Worm (Caenorhabditis elegans) whole organism, L4 larva: ENCODE data around the gene skr-14.

ENCODE experiments used
- F10B5.3 ChIP-seq: sonication (generic microtip); optimal IDR thresholded peaks from 2 replicates; lab custom pipeline; 2016; ENCODE audit warnings: mild to moderate bottlenecking, missing genetic modification characterization, missing compliant biosample characterization
- Y48G9A.11 ChIP-seq: fragments of 200-800 bp; sonication (Bioruptor generic); IDR thresholded peaks from 2 replicates; pipeline ENCODE4 v1.3.6; 2022; ENCODE audit warnings: missing genetic modification reagents, missing genetic modification characterization, missing compliant biosample characterization
- aha-1 ChIP-seq: fragments of 150-350 bp; peaks from one replicate; lab custom pipeline; 2014; ENCODE audit warnings: missing biosample characterization, missing genetic modification characterization
- arid-1 ChIP-seq: fragments of 200-800 bp; sonication (Bioruptor generic); conservative IDR thresholded peaks from 2 replicates; pipeline ENCODE4 v1.3.6; 2022; ENCODE audit warnings: missing genetic modification reagents, missing genetic modification characterization, missing compliant biosample characterization
- ceh-62 ChIP-seq: sonication (generic microtip); optimal IDR thresholded peaks from 2 replicates; lab custom pipeline; 2017; ENCODE audit warnings: missing biosample characterization, missing genetic modification characterization
- ceh-82 ChIP-seq: sonication (generic microtip); optimal IDR thresholded peaks from 2 replicates; lab custom pipeline; 2017; ENCODE audit warnings: missing biosample characterization, missing genetic modification characterization
- ces-1 ChIP-seq: fragments of 150-350 bp; sonication (generic microtip); optimal IDR thresholded peaks from 4 replicates; lab custom pipeline; 2014; ENCODE audit warnings: missing biosample characterization, missing genetic modification reagents, missing genetic modification characterization
- ctbp-1 ChIP-seq: fragments of 200-800 bp; sonication (Bioruptor generic); IDR thresholded peaks from 2 replicates; pipeline ENCODE4 v1.3.6; 2022; ENCODE audit warnings: missing genetic modification reagents, missing genetic modification characterization, missing compliant biosample characterization
- dmd-8 ChIP-seq: fragments of 200-800 bp; sonication (Bioruptor generic); IDR thresholded peaks from 2 replicates; pipeline ENCODE4 v1.3.6; 2022; ENCODE audit warnings: missing genetic modification characterization, missing compliant biosample characterization
- dmd-9 ChIP-seq: fragments of 200-800 bp; sonication (Bioruptor generic); IDR thresholded peaks from 2 replicates; pipeline ENCODE4 v1.3.6; 2022; ENCODE audit warnings: missing genetic modification reagents, missing genetic modification characterization, missing compliant biosample characterization
- gei-8 ChIP-seq: fragments of 200-800 bp; sonication (Bioruptor generic); optimal IDR thresholded peaks from 2 replicates; lab custom pipeline; 2018; ENCODE audit warnings: mild to moderate bottlenecking, missing genetic modification characterization, missing compliant biosample characterization
- lim-7 ChIP-seq: fragments of 200-800 bp; sonication (Bioruptor generic); IDR thresholded peaks from 2 replicates; pipeline ENCODE4 v1.3.6; 2022; ENCODE audit warnings: missing genetic modification characterization, missing compliant biosample characterization
- lin-13 ChIP-seq: fragments of 150-350 bp; optimal IDR thresholded peaks from 2 replicates; lab custom pipeline; 2014; ENCODE audit warnings: missing biosample characterization, missing genetic modification reagents, missing genetic modification characterization
- mxl-2 ChIP-seq: fragments of 200-800 bp; sonication (Bioruptor generic); conservative IDR thresholded peaks from 2 replicates; pipeline ENCODE4 v1.3.6; 2022; ENCODE audit warnings: missing genetic modification reagents, missing genetic modification characterization, missing compliant biosample characterization
- mxl-3 ChIP-seq: fragments of 200-800 bp; sonication (Bioruptor generic); optimal IDR thresholded peaks from 2 replicates; lab custom pipeline; 2018; ENCODE audit warnings: mild to moderate bottlenecking, missing genetic modification characterization, missing compliant biosample characterization
- nhr-25 ChIP-seq: sonication (generic microtip); optimal IDR thresholded peaks from 2 replicates; lab custom pipeline; 2017; ENCODE audit warnings: missing genetic modification characterization, mild to moderate bottlenecking, missing compliant biosample characterization, antibody characterized with exemption, moderate library complexity, borderline replicate concordance; ENCODE audit not compliant: insufficient read depth
- nhr-41 ChIP-seq: fragments of 200-800 bp; sonication (Bioruptor generic); IDR thresholded peaks from 2 replicates; pipeline ENCODE4 v1.3.6; 2022; ENCODE audit warnings: missing genetic modification reagents, missing genetic modification characterization, missing compliant biosample characterization
- nhr-76 ChIP-seq: fragments of 150-350 bp; optimal IDR thresholded peaks from 2 replicates; lab custom pipeline; 2014; ENCODE audit warnings: missing biosample characterization, missing genetic modification characterization
- php-3 ChIP-seq: fragments of 200-800 bp; sonication (Bioruptor generic); IDR thresholded peaks from 2 replicates; pipeline ENCODE4 v1.3.6; 2022; ENCODE audit warnings: missing genetic modification reagents, missing genetic modification characterization, missing compliant biosample characterization
- set-16 ChIP-seq: fragments of 200-800 bp; sonication (Bioruptor generic); IDR thresholded peaks from 2 replicates; pipeline ENCODE4 v1.3.6; 2022; ENCODE audit warnings: missing genetic modification reagents, missing genetic modification characterization, missing compliant biosample characterization
- snpc-1.2 ChIP-seq: fragments of 200-800 bp; sonication (Bioruptor generic); IDR thresholded peaks from 2 replicates; pipeline ENCODE4 v1.3.6; 2022; ENCODE audit warnings: missing genetic modification reagents, missing genetic modification characterization, missing compliant biosample characterization
- snpc-4 ChIP-seq: fragments of 150-350 bp; optimal IDR thresholded peaks from 2 replicates; lab custom pipeline; 2014; ENCODE audit warnings: missing biosample characterization, missing genetic modification characterization
- tag-97 ChIP-seq: fragments of 200-800 bp; sonication (Bioruptor generic); IDR thresholded peaks from 2 replicates; pipeline ENCODE4 v1.3.6; 2022; ENCODE audit warnings: missing genetic modification characterization, missing compliant biosample characterization
- unc-130 ChIP-seq: sonication (generic microtip); optimal IDR thresholded peaks from 2 replicates; lab custom pipeline; 2016; ENCODE audit warnings: missing genetic modification reagents, missing genetic modification characterization, missing compliant biosample characterization
- unc-62 ChIP-seq, 3 experiments: fragments of 150-350 bp in 1 of 3; sonication (generic microtip); optimal IDR thresholded peaks in 2 of 3; peaks in 1 of 3; 1 replicate in 1 of 3; 2 replicates in 2 of 3; lab custom pipeline; 2014 to 2017; ENCODE audit warnings: missing biosample characterization in 3 of 3, missing genetic modification characterization in 3 of 3, missing genetic modification reagents in 3 of 3, missing genotype in 1 of 3
- zfp-2 ChIP-seq: sonication (generic microtip); optimal IDR thresholded peaks from 2 replicates; lab custom pipeline; 2016; ENCODE audit warnings: mild to moderate bottlenecking, missing genetic modification characterization, missing compliant biosample characterization
- zfp-3 ChIP-seq: fragments of 200-800 bp; sonication (Bioruptor generic); conservative IDR thresholded peaks from 2 replicates; pipeline ENCODE4 v1.3.6; 2022; ENCODE audit warnings: missing genetic modification reagents, missing genetic modification characterization, missing compliant biosample characterization
- ztf-11 ChIP-seq: fragments of 150-350 bp; optimal IDR thresholded peaks from 2 replicates; lab custom pipeline; 2014; ENCODE audit warnings: missing biosample characterization, missing genetic modification characterization

skr-14 gene

ce11 chrV:4410643-4411042 lies 10.7 kb downstream of the skr-14 start, which contains the start of gene Y47D7A.3:
TSS of gene Y47D7A.3 (plus strand) at chrV:4410943.
- TF ChIP-seq aha-1 (tag; lab: Kevin White, UChicago) (no peak), tag-97 (no peak), ctbp-1 (GFP tag; lab: Robert Waterston, UW) (no peak), snpc-1.2 (GFP tag; lab: Robert Waterston, UW) (no peak), ztf-11 (no peak), unc-130 (GFP tag; lab: Kevin White, UChicago) (no peak), mxl-3 (GFP tag; lab: Kevin White, UChicago) (no peak)

- TF ChIP-seq Y48G9A.11 (GFP tag; lab: Robert Waterston, UW) = no peak
- peak; percentile 9 for TF ChIP-seq aha-1 (tag; lab: Kevin White, UChicago)
- no peak for TF ChIP-seq zfp-3 (GFP tag; lab: Robert Waterston, UW)
These were observed 13.9 kb downstream of the skr-14 start, which contains the start of gene nhr-118 for ce11 chrV:4407519-4407918. TSS of gene nhr-118 (plus strand) at chrV:4407819.

ce11 chrV:4401865-4402264 lies 19.5 kb downstream of the skr-14 start, which contains the start of gene F13A2.5:
TSS of gene F13A2.5 (minus strand) at chrV:4401965.
- TF ChIP-seq tag-97 (no peak), arid-1 (no peak), aha-1 (tag; lab: Kevin White, UChicago) (peak; percentile 1), zfp-3 (GFP tag; lab: Robert Waterston, UW) (no peak)

- no peak for TF ChIP-seq nhr-76 (tag; lab: Kevin White, UChicago)
- no peak for TF ChIP-seq gei-8
- TF ChIP-seq zfp-2 (tag; lab: Kevin White, UChicago) = no peak
- TF ChIP-seq arid-1 = no peak
- TF ChIP-seq mxl-2 (GFP tag; lab: Robert Waterston, UW) = no peak
- TF ChIP-seq unc-62 (GFP tag; optimal IDR thresholded peaks at IDR 0.05 in 1 of 2; lab: Kevin White, UChicago) = no peak
- TF ChIP-seq unc-62 (tag; optimal IDR thresholded peaks at IDR 0.05; lab: Kevin White, UChicago) = no peak
- TF ChIP-seq ces-1 (GFP tag; lab: Kevin White, UChicago) = no peak
- TF ChIP-seq nhr-41 (GFP tag; lab: Robert Waterston, UW) = no peak
- TF ChIP-seq lin-13 (GFP tag; lab: Kevin White, UChicago) = no peak
- no peak for TF ChIP-seq lim-7 (GFP tag; lab: Robert Waterston, UW)
These were observed 21.3 kb downstream of the skr-14 start, which contains the start of gene F13A2.4 for ce11 chrV:4400118-4400517. TSS of gene F13A2.4 (minus strand) at chrV:4400218.

ce11 chrV:4398884-4399283 lies 22.5 kb downstream of the skr-14 start:
- TF ChIP-seq snpc-4 (no peak), set-16 (GFP tag; lab: Robert Waterston, UW) (peak; percentile 61; the same call in 1 of the 2 replicates)

- TF ChIP-seq F10B5.3 (tag; lab: Kevin White, UChicago) (no peak), aha-1 (tag; lab: Kevin White, UChicago) (peak; percentile 93)
These were observed 23.2 kb downstream of the skr-14 start for ce11 chrV:4398127-4398526.

ce11 chrV:4396257-4396656 lies 25.1 kb downstream of the skr-14 start, which contains the start of gene F13A2.3:
TSS of gene F13A2.3 (minus strand) at chrV:4396357.
- TF ChIP-seq ceh-82 = no peak
- TF ChIP-seq dmd-9 (GFP tag; lab: Robert Waterston, UW) = no peak
- TF ChIP-seq ceh-62 (tag; lab: Kevin White, UChicago) = no peak
- TF ChIP-seq php-3 (GFP tag; lab: Robert Waterston, UW) = no peak
- TF ChIP-seq lin-13 (GFP tag; lab: Kevin White, UChicago) = no peak
- TF ChIP-seq nhr-25 = no peak
- no peak for TF ChIP-seq dmd-8 (GFP tag; lab: Robert Waterston, UW)
- TF ChIP-seq, all 104 proteins: peak for 0
